Worm (Caenorhabditis elegans) whole organism, L3 larva: ENCODE measurements around the gene C35D10.12.

Experiments
- daf-12 ChIP-seq: fragments of 150-350 bp; optimal IDR thresholded peaks from 2 replicates; lab custom pipeline; 2014; ENCODE audit warnings: missing biosample characterization, missing genetic modification reagents, missing genetic modification characterization
- nhr-28 ChIP-seq: fragments of 150-350 bp; optimal IDR thresholded peaks from 2 replicates; lab custom pipeline; 2014; ENCODE audit warnings: missing biosample characterization, missing genetic modification characterization
- ztf-11 ChIP-seq: fragments of 150-350 bp; optimal IDR thresholded peaks from 2 replicates; lab custom pipeline; 2014; ENCODE audit warnings: missing biosample characterization, missing genetic modification characterization

DNA sequence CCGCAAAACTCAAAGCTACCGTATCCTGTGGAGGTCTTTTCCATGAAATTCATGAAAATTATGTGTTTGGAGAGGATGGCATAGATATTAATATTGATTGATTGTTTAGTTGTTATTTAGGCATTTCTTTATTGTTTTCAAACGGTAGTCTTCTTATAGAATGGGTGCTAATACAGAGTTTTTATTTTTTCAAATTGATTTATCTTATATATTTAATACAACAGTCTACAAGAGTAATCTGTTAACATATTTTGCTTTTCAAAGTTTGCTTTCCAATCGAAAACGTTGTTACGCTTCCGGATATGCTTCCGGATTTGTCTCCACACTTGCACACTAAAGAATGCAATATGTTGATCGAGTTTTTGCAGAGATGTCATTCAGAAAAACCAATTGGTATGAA is 7.8 kb downstream of the C35D10.12 start, which contains the start of gene C35D10.17:
- TF ChIP-seq nhr-28 (tag; lab: Kevin White, UChicago) (no peak), ztf-11 (tag; lab: Kevin White, UChicago) (no peak), daf-12 (tag; lab: Kevin White, UChicago) (no peak)
